Worm (Caenorhabditis elegans) whole organism, mixed stage, embryonic: Measurements from ENCODE around the gene cest-10.

Experiments used
- bed-3 ChIP-seq: fragments of 200-800 bp; sonication (Bioruptor generic); optimal IDR thresholded peaks from 3 replicates; lab custom pipeline; 2018; ENCODE audit warnings: mild to moderate bottlenecking, missing genetic modification characterization, moderate library complexity, missing compliant biosample characterization
- drap-1 ChIP-seq: fragments of 200-800 bp; sonication (Bioruptor generic); optimal IDR thresholded peaks from 3 replicates; lab custom pipeline; 2018; ENCODE audit warnings: mild to moderate bottlenecking, missing genetic modification characterization, missing compliant biosample characterization
- elt-3 ChIP-seq: fragments of 150-350 bp; optimal IDR thresholded peaks from 2 replicates; lab custom pipeline; 2014; ENCODE audit warnings: missing biosample characterization, missing genetic modification characterization
- lin-32 ChIP-seq: fragments of 200-800 bp; sonication (Bioruptor generic); optimal IDR thresholded peaks from 2 replicates; lab custom pipeline; 2018; ENCODE audit warnings: mild to moderate bottlenecking, missing genetic modification characterization, missing compliant biosample characterization
- mab-5 ChIP-seq: fragments of 150-350 bp; optimal IDR thresholded peaks from 2 replicates; lab custom pipeline; 2014; ENCODE audit warnings: missing biosample characterization, missing genetic modification characterization
- mep-1 ChIP-seq: fragments of 150-350 bp; optimal IDR thresholded peaks from 2 replicates; lab custom pipeline; 2017; ENCODE audit warnings: missing biosample characterization, missing genetic modification reagents, missing genetic modification characterization, inconsistent platforms
- nhr-237 ChIP-seq: fragments of 150-350 bp; optimal IDR thresholded peaks from 2 replicates; lab custom pipeline; 2014; ENCODE audit warnings: missing biosample characterization, missing genetic modification characterization
- sptf-1 ChIP-seq: sonication (generic microtip); optimal IDR thresholded peaks from 2 replicates; lab custom pipeline; 2017; ENCODE audit warnings: mild to moderate bottlenecking, missing genetic modification characterization, moderate library complexity, missing compliant biosample characterization
- unc-39 ChIP-seq: fragments of 150-350 bp; optimal IDR thresholded peaks from 2 replicates; lab custom pipeline; 2014; ENCODE audit warnings: missing biosample characterization, missing genetic modification characterization
- ztf-11 ChIP-seq: fragments of 150-350 bp; optimal IDR thresholded peaks from 2 replicates; lab custom pipeline; 2014; ENCODE audit warnings: missing biosample characterization, missing genetic modification characterization

DNA sequence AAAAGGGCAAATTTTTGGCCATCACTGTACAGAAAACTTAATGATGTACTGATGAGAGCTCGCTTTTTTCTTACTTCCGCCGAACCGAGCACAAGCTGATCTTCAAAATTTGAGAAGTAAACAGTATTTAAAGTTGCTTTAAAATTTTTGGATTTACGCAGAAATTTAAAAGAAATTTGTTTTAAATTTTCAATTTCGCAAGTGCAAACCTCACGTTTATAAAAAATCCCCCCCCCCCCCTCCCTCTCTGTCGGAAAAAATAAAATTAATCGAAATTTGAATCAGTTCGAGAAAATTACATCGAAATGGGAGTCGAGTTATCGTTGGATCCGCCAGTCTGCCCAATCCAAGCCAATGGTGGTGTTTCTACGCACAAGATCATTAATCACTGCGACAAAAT is 27.0 kb upstream of the cest-10 start, which contains the start of gene C34D4.3:
- TF ChIP-seq unc-39: no peak
- TF ChIP-seq drap-1 (GFP tag; lab: Kevin White, UChicago): no peak
- TF ChIP-seq sptf-1 (tag; lab: Kevin White, UChicago): no peak
- no peak for TF ChIP-seq nhr-237
- TF ChIP-seq ztf-11 (tag; lab: Kevin White, UChicago): no peak
- no peak for TF ChIP-seq bed-3 (GFP tag; lab: Kevin White, UChicago)
- no peak for TF ChIP-seq elt-3 (tag; lab: Kevin White, UChicago)
- no peak for TF ChIP-seq mep-1 (tag; lab: Kevin White, UChicago)
- no peak for TF ChIP-seq lin-32 (GFP tag; lab: Kevin White, UChicago)
- no peak for TF ChIP-seq mab-5 (tag; lab: Kevin White, UChicago)
